Fruit fly (Drosophila melanogaster) whole organism, embryonic: ENCODE measurements around the gene CG18281.

ENCODE experiments used
- BEAF-32 ChIP-seq: fragments of 200-800 bp; sonication (Bioruptor generic); optimal IDR thresholded peaks from 3 replicates; lab custom pipeline; 2017; ENCODE audit warnings: missing biosample characterization, missing genetic modification characterization, mild to moderate bottlenecking, moderate library complexity, missing genetic modification reagents
- CG12942 ChIP-seq: fragments of 200-800 bp; sonication (Bioruptor generic); optimal IDR thresholded peaks from 3 replicates; lab custom pipeline; 2016; ENCODE audit warnings: missing biosample characterization, missing genetic modification characterization
- CG14014 ChIP-seq: fragments of 200-800 bp; sonication (Bioruptor generic); IDR thresholded peaks from 2 replicates; pipeline ENCODE4 v1.3.6; 2022; ENCODE audit warnings: missing biosample characterization, missing genetic modification characterization
- CG14667 ChIP-seq: fragments of 200-800 bp; sonication (Bioruptor generic); IDR thresholded peaks from 2 replicates; pipeline ENCODE4 v1.3.6; 2022; ENCODE audit warnings: missing biosample characterization, missing genetic modification characterization
- CG15601 ChIP-seq: fragments of 200-800 bp; sonication (Bioruptor generic); optimal IDR thresholded peaks from 3 replicates; lab custom pipeline; 2019; ENCODE audit warnings: missing biosample characterization, mild to moderate bottlenecking, missing genetic modification characterization, moderate library complexity
- CG16779 ChIP-seq: fragments of 200-800 bp; sonication (Bioruptor generic); IDR thresholded peaks from 2 replicates; pipeline ENCODE4 v1.3.6; 2022; ENCODE audit warnings: missing biosample characterization, missing genetic modification characterization
- CG16813 ChIP-seq: fragments of 200-800 bp; sonication (Bioruptor generic); IDR thresholded peaks from 3 replicates; pipeline ENCODE4 v1.3.6; 2022; ENCODE audit warnings: missing biosample characterization, missing genetic modification characterization; ENCODE audit not compliant: partially characterized antibody
- CG17612 ChIP-seq: fragments of 200-800 bp; sonication (Bioruptor generic); IDR thresholded peaks from 2 replicates; pipeline ENCODE4 v1.3.6; 2022; ENCODE audit warnings: missing biosample characterization, missing genetic modification characterization
- CG17912 ChIP-seq: fragments of 200-800 bp; sonication (Bioruptor generic); optimal IDR thresholded peaks from 2 replicates; lab custom pipeline; 2018; ENCODE audit warnings: missing biosample characterization, mild to moderate bottlenecking, missing genetic modification characterization
- CG32772 ChIP-seq: fragments of 200-800 bp; sonication (Bioruptor generic); IDR thresholded peaks from 2 replicates; pipeline ENCODE4 v1.3.6; 2022; ENCODE audit warnings: missing biosample characterization, missing genetic modification characterization
- CG33557 ChIP-seq: fragments of 200-800 bp; sonication (Bioruptor generic); optimal IDR thresholded peaks from 2 replicates; lab custom pipeline; 2019; ENCODE audit warnings: missing biosample characterization, mild to moderate bottlenecking, missing genetic modification characterization, moderate library complexity
- CG3838 ChIP-seq: fragments of 200-800 bp; sonication (Bioruptor generic); optimal IDR thresholded peaks from 3 replicates; lab custom pipeline; 2016; ENCODE audit warnings: missing biosample characterization, missing genetic modification characterization
- CG3847 ChIP-seq: fragments of 200-800 bp; sonication (Bioruptor generic); IDR thresholded peaks from 2 replicates; pipeline ENCODE4 v1.3.6; 2022; ENCODE audit warnings: missing biosample characterization, missing genetic modification characterization
- CG3995 ChIP-seq: fragments of 200-800 bp; sonication (Bioruptor generic); optimal IDR thresholded peaks from 3 replicates; lab custom pipeline; 2016; ENCODE audit warnings: missing biosample characterization, missing genetic modification characterization
- CG4360 ChIP-seq: fragments of 200-800 bp; sonication (Bioruptor generic); IDR thresholded peaks from 2 replicates; pipeline ENCODE4 v1.3.6; 2022; ENCODE audit warnings: missing biosample characterization, missing genetic modification characterization
- CG6765 ChIP-seq: fragments of 200-800 bp; sonication (Bioruptor generic); optimal IDR thresholded peaks from 3 replicates; lab custom pipeline; 2017; ENCODE audit warnings: missing biosample characterization, mild to moderate bottlenecking, missing genetic modification characterization
- CG6854 ChIP-seq: fragments of 200-800 bp; sonication (Bioruptor generic); optimal IDR thresholded peaks from 3 replicates; lab custom pipeline; 2017; ENCODE audit warnings: missing biosample characterization, mild to moderate bottlenecking, missing genetic modification characterization
- CG7357 ChIP-seq: fragments of 200-800 bp; sonication (Bioruptor generic); IDR thresholded peaks from 3 replicates; pipeline ENCODE4 v1.3.6; 2022; ENCODE audit warnings: missing biosample characterization, missing genetic modification characterization
- CG7839 ChIP-seq: fragments of 200-800 bp; sonication (Bioruptor generic); optimal IDR thresholded peaks from 3 replicates; lab custom pipeline; 2018; ENCODE audit warnings: missing biosample characterization, mild to moderate bottlenecking, missing genetic modification characterization, moderate library complexity
- CG7963 ChIP-seq: fragments of 200-800 bp; sonication (Bioruptor generic); IDR thresholded peaks from 3 replicates; pipeline ENCODE4 v1.3.6; 2022; ENCODE audit warnings: missing biosample characterization, missing genetic modification characterization; ENCODE audit not compliant: partially characterized antibody
- CG8924 ChIP-seq: fragments of 200-800 bp; optimal IDR thresholded peaks from 3 replicates; lab custom pipeline; 2019; ENCODE audit warnings: missing biosample characterization, mild to moderate bottlenecking, missing genetic modification characterization, moderate library complexity
- CHES-1-like ChIP-seq: fragments of 200-800 bp; sonication (Bioruptor generic); optimal IDR thresholded peaks from 2 replicates; lab custom pipeline; 2016; ENCODE audit warnings: missing biosample characterization, missing genetic modification characterization
- CoRest ChIP-seq: fragments of 200-800 bp; sonication (Bioruptor generic); optimal IDR thresholded peaks from 3 replicates; lab custom pipeline; 2018; ENCODE audit warnings: missing biosample characterization, mild to moderate bottlenecking, missing genetic modification characterization, moderate library complexity
- Dad ChIP-seq: fragments of 200-800 bp; sonication (Bioruptor generic); optimal IDR thresholded peaks from 3 replicates; lab custom pipeline; 2016; ENCODE audit warnings: missing biosample characterization, missing genetic modification characterization
- Doc2 ChIP-seq: fragments of 200-800 bp; sonication (Bioruptor generic); IDR thresholded peaks from 2 replicates; pipeline ENCODE4 v1.3.6; 2022; ENCODE audit warnings: missing biosample characterization, missing genetic modification characterization
- Dp ChIP-seq: fragments of 200-800 bp; sonication (Bioruptor generic); optimal IDR thresholded peaks from 2 replicates; lab custom pipeline; 2018; ENCODE audit warnings: missing biosample characterization, mild to moderate bottlenecking, missing genetic modification characterization, moderate library complexity
- Drgx ChIP-seq: fragments of 200-800 bp; sonication (Bioruptor generic); IDR thresholded peaks from 2 replicates; pipeline ENCODE4 v1.3.6; 2022; ENCODE audit warnings: missing biosample characterization, missing genetic modification characterization
- Hr78 ChIP-seq, 2 experiments: fragments of 200-800 bp in 1 of 2; fragments of >200 bp in 1 of 2; sonication (Bioruptor generic) in 1 of 2; optimal IDR thresholded peaks; 2 replicates each; lab custom pipeline; 2017 to 2019; ENCODE audit warnings: missing biosample characterization in 2 of 2, missing genetic modification characterization in 2 of 2, mild to moderate bottlenecking in 1 of 2, moderate library complexity in 1 of 2
- Rfx ChIP-seq: fragments of 200-800 bp; sonication (Bioruptor generic); IDR thresholded peaks from 2 replicates; pipeline ENCODE4 v1.3.6; 2022; ENCODE audit warnings: missing biosample characterization, missing genetic modification characterization
- Ssrp ChIP-seq: fragments of 200-800 bp; sonication (Bioruptor generic); optimal IDR thresholded peaks from 2 replicates; lab custom pipeline; 2018; ENCODE audit warnings: missing biosample characterization, mild to moderate bottlenecking, missing genetic modification characterization, moderate library complexity
- aop ChIP-seq: fragments of 200-800 bp; sonication (Bioruptor generic); IDR thresholded peaks from 2 replicates; pipeline ENCODE4 v1.3.6; 2022; ENCODE audit warnings: missing biosample characterization, missing genetic modification characterization
- crol ChIP-seq: fragments of 200-800 bp; sonication (Bioruptor generic); IDR thresholded peaks from 2 replicates; pipeline ENCODE4 v1.3.6; 2022; ENCODE audit warnings: missing biosample characterization, missing genetic modification characterization
- dysf ChIP-seq: fragments of 200-800 bp; sonication (Bioruptor generic); IDR thresholded peaks from 3 replicates; pipeline ENCODE4 v1.3.6; 2022; ENCODE audit warnings: missing biosample characterization, missing genetic modification characterization
- fd3F ChIP-seq: fragments of 200-800 bp; sonication (Bioruptor generic); optimal IDR thresholded peaks from 2 replicates; lab custom pipeline; 2018; ENCODE audit warnings: missing biosample characterization, mild to moderate bottlenecking, missing genetic modification characterization, moderate library complexity
- fu2 ChIP-seq: fragments of 200-800 bp; sonication (Bioruptor generic); optimal IDR thresholded peaks from 2 replicates; lab custom pipeline; 2016; ENCODE audit warnings: missing biosample characterization, missing genetic modification characterization
- gcm ChIP-seq: fragments of 200-800 bp; sonication (Bioruptor generic); optimal IDR thresholded peaks from 2 replicates; lab custom pipeline; 2019; ENCODE audit warnings: missing biosample characterization, mild to moderate bottlenecking, missing genetic modification characterization, moderate library complexity
- ham ChIP-seq: fragments of 200-800 bp; sonication (Bioruptor generic); IDR thresholded peaks from 2 replicates; pipeline ENCODE4 v1.3.6; 2022; ENCODE audit warnings: missing biosample characterization, missing genetic modification characterization
- ind ChIP-seq: fragments of 200-800 bp; sonication (Bioruptor generic); optimal IDR thresholded peaks from 3 replicates; lab custom pipeline; 2016; ENCODE audit warnings: missing biosample characterization, missing genetic modification characterization
- jing ChIP-seq: fragments of 200-800 bp; sonication (Bioruptor generic); optimal IDR thresholded peaks from 2 replicates; lab custom pipeline; 2018; ENCODE audit warnings: missing biosample characterization, mild to moderate bottlenecking, missing genetic modification characterization
- kah ChIP-seq: fragments of 200-800 bp; sonication (Bioruptor generic); optimal IDR thresholded peaks from 2 replicates; lab custom pipeline; 2018; ENCODE audit warnings: missing biosample characterization, mild to moderate bottlenecking, missing genetic modification characterization
- kay ChIP-seq: fragments of 200-800 bp; sonication (Bioruptor generic); optimal IDR thresholded peaks from 2 replicates; lab custom pipeline; 2016; ENCODE audit warnings: missing biosample characterization, missing genetic modification characterization
- ken ChIP-seq: fragments of 200-800 bp; sonication (Bioruptor generic); IDR thresholded peaks from 3 replicates; pipeline ENCODE4 v1.3.6; 2022; ENCODE audit warnings: missing biosample characterization, missing genetic modification characterization
- lab ChIP-seq: fragments of 200-800 bp; sonication (Bioruptor generic); optimal IDR thresholded peaks from 3 replicates; lab custom pipeline; 2017; ENCODE audit warnings: missing biosample characterization, missing genetic modification characterization, mild to moderate bottlenecking, moderate library complexity, missing genetic modification reagents
- nmo ChIP-seq: fragments of 200-800 bp; sonication (Bioruptor generic); optimal IDR thresholded peaks from 2 replicates; lab custom pipeline; 2018; ENCODE audit warnings: missing biosample characterization, mild to moderate bottlenecking, missing genetic modification characterization, moderate library complexity
- pfk ChIP-seq: fragments of 200-800 bp; sonication (Bioruptor generic); optimal IDR thresholded peaks from 2 replicates; lab custom pipeline; 2018; ENCODE audit warnings: missing biosample characterization, mild to moderate bottlenecking, missing genetic modification characterization, moderate library complexity
- pros ChIP-seq: fragments of 200-800 bp; sonication (Bioruptor generic); optimal IDR thresholded peaks from 3 replicates; lab custom pipeline; 2019; ENCODE audit warnings: missing biosample characterization, mild to moderate bottlenecking, missing genetic modification characterization, moderate library complexity
- schlank ChIP-seq: fragments of 200-800 bp; sonication (Bioruptor generic); optimal IDR thresholded peaks from 2 replicates; lab custom pipeline; 2018; ENCODE audit warnings: missing biosample characterization, mild to moderate bottlenecking, missing genetic modification characterization
- twi ChIP-seq: fragments of 200-800 bp; optimal IDR thresholded peaks from 2 replicates; lab custom pipeline; 2019; ENCODE audit warnings: missing biosample characterization, mild to moderate bottlenecking, missing genetic modification characterization, moderate library complexity
- vvl ChIP-seq: fragments of 200-800 bp; sonication (Bioruptor generic); IDR thresholded peaks from 2 replicates; pipeline ENCODE4 v1.3.6; 2022; ENCODE audit warnings: missing biosample characterization, missing genetic modification characterization

The CG18281 gene

dm6 chr3L:20540182-20540974 lies 40.7 kb downstream of the CG18281 start, which contains the start of gene Rcd2 (continued):
- TF ChIP-seq CG3838 (GFP tag; lab: Kevin White, UChicago) = peak; percentile 85
- TF ChIP-seq pfk = no peak
- peak; percentile 56 for TF ChIP-seq CHES-1-like (GFP tag; lab: Kevin White, UChicago)
- TF ChIP-seq CG6765 (GFP tag; lab: Kevin White, UChicago) = peak; percentile 89
- no peak for TF ChIP-seq ham (GFP tag; lab: Robert Waterston, UW)
- peak; percentile 83 for TF ChIP-seq gcm (GFP tag; lab: Kevin White, UChicago)
- peak; percentile 44 for TF ChIP-seq kay (GFP tag; lab: Kevin White, UChicago)
- peak; percentile 64 for TF ChIP-seq CG7963 (GFP tag; lab: Robert Waterston, UW)
- peak; percentile 41; the same call in 1 of the 2 replicates for TF ChIP-seq CG32772 (GFP tag; lab: Robert Waterston, UW)
- TF ChIP-seq fd3F = peak; percentile 84
- TF ChIP-seq lab = peak; percentile 94
- peak; percentile 83 for TF ChIP-seq BEAF-32
- TF ChIP-seq CoRest (tag; lab: Kevin White, UChicago) = peak; percentile 88
- peak; percentile 68 for TF ChIP-seq schlank (tag; lab: Kevin White, UChicago)
- TF ChIP-seq Doc2 (GFP tag; lab: Robert Waterston, UW) = no peak
- TF ChIP-seq CG15601 (tag; lab: Kevin White, UChicago) = peak; percentile 63
- no peak for TF ChIP-seq crol
- no peak for TF ChIP-seq CG14667
- TF ChIP-seq CG16813 (GFP tag; lab: Robert Waterston, UW) = peak; percentile 68; the same call in 2 of the 3 replicates
- TF ChIP-seq fu2 (GFP tag; lab: Kevin White, UChicago) = peak; percentile 68
- TF ChIP-seq CG17612 (GFP tag; lab: Robert Waterston, UW) = peak; percentile 57; the same call in 1 of the 2 replicates
- no peak for TF ChIP-seq CG4360
- 0 out of 2 replicates have a peak, but pooled peaks have one; percentile 3 for TF ChIP-seq CG16779 (GFP tag; lab: Robert Waterston, UW)
- no peak for TF ChIP-seq aop
- TF ChIP-seq CG14014 = peak; percentile 81
- TF ChIP-seq Hr78 (GFP tag; optimal IDR thresholded peaks at IDR 0.05; lab: Kevin White, UChicago) = peak in 1 of 2 experiments; percentile 99
- peak; percentile 85 for TF ChIP-seq Rfx (GFP tag; lab: Robert Waterston, UW)
- peak; percentile 51 for TF ChIP-seq CG12942 (GFP tag; lab: Kevin White, UChicago)
- TF ChIP-seq nmo (GFP tag; lab: Kevin White, UChicago) = peak; percentile 78
- no peak for TF ChIP-seq Dp (GFP tag; lab: Kevin White, UChicago)
- peak; percentile 78 for TF ChIP-seq Drgx (GFP tag; lab: Robert Waterston, UW)
- peak; percentile 47 for TF ChIP-seq twi (tag; lab: Kevin White, UChicago)
- TF ChIP-seq Ssrp (tag; lab: Kevin White, UChicago) = peak; percentile 52
- TF ChIP-seq jing (GFP tag; lab: Kevin White, UChicago) = peak; percentile 29
- peak; percentile 71 for TF ChIP-seq ind (GFP tag; lab: Kevin White, UChicago)
- TF ChIP-seq pros (GFP tag; lab: Kevin White, UChicago) = peak; percentile 2
- peak; percentile 55 for TF ChIP-seq CG17912 (GFP tag; lab: Kevin White, UChicago)
- TF ChIP-seq CG33557 (GFP tag; lab: Kevin White, UChicago) = no peak
- peak; percentile 70 for TF ChIP-seq CG3847
- peak; percentile 91 for TF ChIP-seq CG7839 (tag; lab: Kevin White, UChicago)
- peak; percentile 92 for TF ChIP-seq CG8924 (tag; lab: Kevin White, UChicago)
- TF ChIP-seq kah (GFP tag; lab: Kevin White, UChicago) = peak; percentile 70
- no peak for TF ChIP-seq CG3995 (GFP tag; lab: Kevin White, UChicago)
- TF ChIP-seq CG6854 (GFP tag; lab: Kevin White, UChicago) = peak; percentile 92
- TF ChIP-seq vvl = peak; percentile 85
- peak; percentile 69; the same call in 2 of the 3 replicates for TF ChIP-seq CG7357 (GFP tag; lab: Robert Waterston, UW)
- TF ChIP-seq ken = no peak; the same call in 2 of the 3 replicates
- TF ChIP-seq dysf (GFP tag; lab: Robert Waterston, UW) = peak; percentile 87
- no peak for TF ChIP-seq Dad
